Fruit fly (Drosophila melanogaster): ENCODE data around the gene CG15554.

Gene CG15554

dm6 chr3R:31168968-31169367 is 43.0 kb downstream of the CG15554 start, which contains the start of gene stops (continued):
- TF ChIP-seq Dbx (GFP tag; IDR thresholded peaks at IDR 0.05) (no peak), CG8089 (GFP tag; optimal IDR thresholded peaks at IDR 0.05) (peak; percentile 31), dpn (GFP tag; optimal IDR thresholded peaks at IDR 0.05) (peak in 1 of 2 experiments; percentile 34), dati (GFP tag; IDR thresholded peaks at IDR 0.05) (no peak), NC2α (GFP tag; optimal IDR thresholded peaks at IDR 0.05) (no peak), Lim3 (GFP tag; IDR thresholded peaks at IDR 0.05) (no peak), ab (GFP tag; optimal IDR thresholded peaks at IDR 0.05) (no peak), danr (GFP tag; IDR thresholded peaks at IDR 0.05) (no peak), CG10654 (GFP tag; optimal IDR thresholded peaks at IDR 0.05) (peak; percentile 55), Stat92E (GFP tag; optimal IDR thresholded peaks at IDR 0.05) (no peak), Pdp1 (GFP tag; optimal IDR thresholded peaks at IDR 0.05) (peak in 1 of 2 experiments; percentile 18), Ravus (GFP tag; IDR thresholded peaks at IDR 0.05) (no peak), disco-r (GFP tag; optimal IDR thresholded peaks at IDR 0.05) (no peak), CG4820 (GFP tag; optimal IDR thresholded peaks at IDR 0.05) (no peak), tgo (GFP tag; IDR thresholded peaks at IDR 0.05) (no peak), CG17328 (GFP tag; IDR thresholded peaks at IDR 0.05) (no peak), B-H2 (GFP tag; optimal IDR thresholded peaks at IDR 0.05) (no peak), nau (GFP tag; optimal IDR thresholded peaks at IDR 0.05) (peak; percentile 33), CG31388 (GFP tag; optimal IDR thresholded peaks at IDR 0.05) (peak; percentile 1), CG6765 (GFP tag; optimal IDR thresholded peaks at IDR 0.05) (no peak), CG6813 (GFP tag; optimal IDR thresholded peaks at IDR 0.05) (no peak), kni (GFP tag; optimal IDR thresholded peaks at IDR 0.05) (no peak), az2 (GFP tag; optimal IDR thresholded peaks at IDR 0.05) (no peak), Bdp1 (GFP tag; optimal IDR thresholded peaks at IDR 0.05) (peak; percentile 17), row (GFP tag; IDR thresholded peaks at IDR 0.05) (no peak), Rx (GFP tag; IDR thresholded peaks at IDR 0.05) (no peak), CG1603 (tag; optimal IDR thresholded peaks at IDR 0.05) (peak; percentile 36), gce (GFP tag; IDR thresholded peaks at IDR 0.05) (0 out of 3 replicates have a peak, but pooled peaks have one; percentile 29), CG3995 (GFP tag; optimal IDR thresholded peaks at IDR 0.05) (no peak), lov (optimal IDR thresholded peaks at IDR 0.05) (no peak), lov (GFP tag; IDR thresholded peaks at IDR 0.05) (no peak), NK7.1 (GFP tag; optimal IDR thresholded peaks at IDR 0.05) (no peak), CG1832 (GFP tag; optimal IDR thresholded peaks at IDR 0.05) (no peak), Mad (GFP tag; optimal IDR thresholded peaks at IDR 0.05) (no peak), CG14667 (GFP tag; IDR thresholded peaks at IDR 0.05) (no peak), CG43689 (GFP tag; IDR thresholded peaks at IDR 0.05) (no peak)
